Fruit fly (Drosophila melanogaster): ENCODE results near the gene CG42399.

CG42399 gene

dm6 chr2L:131466-132270 lies 21.4 kb downstream of the CG42399 start, which contains the start of gene Gs1:
Gs1 (plus strand) TSS chr2L:132077.
- TF ChIP-seq CG34367 (tag; optimal IDR thresholded peaks at IDR 0.05) (peak; percentile 34), CG8159 (tag; optimal IDR thresholded peaks at IDR 0.05) (no peak), CG9948 (tag; optimal IDR thresholded peaks at IDR 0.05) (no peak), CG15710 (tag; optimal IDR thresholded peaks at IDR 0.05) (peak; percentile 2), CG32121 (GFP tag; IDR thresholded peaks at IDR 0.05) (no peak), CG10348 (GFP tag; IDR thresholded peaks at IDR 0.05) (no peak), EcR (GFP tag; optimal IDR thresholded peaks at IDR 0.05) (peak; percentile 35), CG4496 (GFP tag; IDR thresholded peaks at IDR 0.05) (peak; percentile 60; the same call in 2 of the 3 replicates), gl (tag; optimal IDR thresholded peaks at IDR 0.05) (peak; percentile 61), CG8301 (tag; optimal IDR thresholded peaks at IDR 0.05) (peak; percentile 25), CG13204 (GFP tag; optimal IDR thresholded peaks at IDR 0.05) (peak; percentile 44), fd96Ca (GFP tag; IDR thresholded peaks at IDR 0.05) (peak; percentile 39; the same call in 1 of the 3 replicates), D1 (tag; optimal IDR thresholded peaks at IDR 0.05) (no peak), CG17806 (tag; optimal IDR thresholded peaks at IDR 0.05) (no peak), CG14655 (GFP tag; optimal IDR thresholded peaks at IDR 0.05) (peak; percentile 52), Pif1B (GFP tag; optimal IDR thresholded peaks at IDR 0.05) (peak; percentile 13), Snoo (tag; optimal IDR thresholded peaks at IDR 0.05) (no peak), Ets98B (GFP tag; IDR thresholded peaks at IDR 0.05) (peak; percentile 79), CG12605 (GFP tag; IDR thresholded peaks at IDR 0.05) (peak; percentile 71), Pif1A (GFP tag; optimal IDR thresholded peaks at IDR 0.05) (peak; percentile 17), rn (GFP tag; IDR thresholded peaks at IDR 0.05) (no peak)

DNA sequence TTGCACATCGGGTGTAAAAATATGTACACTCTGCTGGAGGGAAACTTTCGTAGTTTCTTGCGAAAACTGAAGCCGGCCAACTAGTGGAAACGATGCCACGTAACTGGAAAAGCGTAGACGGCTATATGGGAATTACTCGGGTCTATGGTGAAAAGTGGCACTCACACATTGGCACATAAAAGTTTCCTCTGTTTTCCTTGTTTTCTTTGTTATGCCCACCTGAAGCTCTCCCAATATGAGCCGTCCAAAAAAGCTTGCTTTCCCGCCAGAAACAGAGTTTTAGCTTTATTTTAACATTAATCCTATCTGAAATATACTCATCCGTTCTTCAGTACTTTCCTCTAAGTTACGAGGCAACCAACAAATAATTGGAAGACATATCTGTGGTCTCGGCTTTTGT lies 22.4 kb downstream of the CG42399 start, which contains the start of gene CG3164:
TSS of gene CG3164 (minus strand) at position 101 of the 400 bp plus-strand sequence.
- TF ChIP-seq EcR (GFP tag; optimal IDR thresholded peaks at IDR 0.05) (no peak), CG17806 (tag; optimal IDR thresholded peaks at IDR 0.05) (no peak), Pif1A (GFP tag; optimal IDR thresholded peaks at IDR 0.05) (no peak), CG8159 (tag; optimal IDR thresholded peaks at IDR 0.05) (no peak), CG12605 (GFP tag; IDR thresholded peaks at IDR 0.05) (no peak), CG10348 (GFP tag; IDR thresholded peaks at IDR 0.05) (no peak), CG34367 (tag; optimal IDR thresholded peaks at IDR 0.05) (no peak), CG14655 (GFP tag; optimal IDR thresholded peaks at IDR 0.05) (no peak), fd96Ca (GFP tag; IDR thresholded peaks at IDR 0.05) (no peak), Pif1B (GFP tag; optimal IDR thresholded peaks at IDR 0.05) (no peak), gl (tag; optimal IDR thresholded peaks at IDR 0.05) (no peak)

dm6 chr2L:128977-129941 lies 23.8 kb downstream of the CG42399 start:
- TF ChIP-seq CG10348 (GFP tag; IDR thresholded peaks at IDR 0.05) (no peak), gl (tag; optimal IDR thresholded peaks at IDR 0.05) (peak; percentile 63), CG8301 (tag; optimal IDR thresholded peaks at IDR 0.05) (no peak), CG4496 (GFP tag; IDR thresholded peaks at IDR 0.05) (peak; percentile 73), CG8159 (tag; optimal IDR thresholded peaks at IDR 0.05) (peak; percentile 12), CG15710 (tag; optimal IDR thresholded peaks at IDR 0.05) (no peak), Ets98B (GFP tag; IDR thresholded peaks at IDR 0.05) (peak; percentile 57; the same call in 1 of the 2 replicates), CG32121 (GFP tag; IDR thresholded peaks at IDR 0.05) (peak; percentile 69), CG12605 (GFP tag; IDR thresholded peaks at IDR 0.05) (peak; percentile 80), Snoo (tag; optimal IDR thresholded peaks at IDR 0.05) (peak; percentile 39), Pif1B (GFP tag; optimal IDR thresholded peaks at IDR 0.05) (peak; percentile 70), CG13204 (GFP tag; optimal IDR thresholded peaks at IDR 0.05) (peak; percentile 83), EcR (GFP tag; optimal IDR thresholded peaks at IDR 0.05) (peak; percentile 68), CG14655 (GFP tag; optimal IDR thresholded peaks at IDR 0.05) (no peak), Pif1A (GFP tag; optimal IDR thresholded peaks at IDR 0.05) (peak; percentile 54), fd96Ca (GFP tag; IDR thresholded peaks at IDR 0.05) (peak; percentile 61; the same call in 1 of the 3 replicates)

DNA sequence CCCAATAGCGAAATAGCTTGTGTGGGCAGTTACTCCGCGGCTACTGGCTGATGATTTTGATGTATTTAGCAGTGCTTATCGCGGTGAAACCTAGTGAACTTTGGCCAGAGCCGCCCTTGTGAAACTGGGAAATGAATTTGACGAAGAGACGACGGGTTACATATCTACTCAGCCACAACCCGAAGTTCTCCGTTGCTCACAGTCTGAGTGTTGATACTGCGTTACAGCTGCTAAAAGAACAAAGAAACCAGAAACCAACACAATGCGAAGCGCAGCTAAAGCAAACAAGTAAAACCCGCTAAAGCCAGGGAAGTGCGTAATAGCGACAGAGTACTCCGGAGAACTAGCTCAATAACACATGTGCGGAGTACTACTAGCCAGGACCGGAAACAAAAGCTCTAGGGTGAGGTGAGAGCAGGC lies 24.8 kb downstream of the CG42399 start:
- TF ChIP-seq CG14655 (GFP tag; optimal IDR thresholded peaks at IDR 0.05) (no peak), CG10348 (GFP tag; IDR thresholded peaks at IDR 0.05) (no peak), D1 (tag; optimal IDR thresholded peaks at IDR 0.05) (no peak), EcR (GFP tag; optimal IDR thresholded peaks at IDR 0.05) (peak; percentile 53), Snoo (tag; optimal IDR thresholded peaks at IDR 0.05) (no peak), CG15710 (tag; optimal IDR thresholded peaks at IDR 0.05) (no peak), Pif1B (GFP tag; optimal IDR thresholded peaks at IDR 0.05) (peak; percentile 31), rn (GFP tag; IDR thresholded peaks at IDR 0.05) (no peak), fd96Ca (GFP tag; IDR thresholded peaks at IDR 0.05) (no peak), CG12605 (GFP tag; IDR thresholded peaks at IDR 0.05) (no peak; the same call in 1 of the 2 replicates), CG34367 (tag; optimal IDR thresholded peaks at IDR 0.05) (no peak), CG4496 (GFP tag; IDR thresholded peaks at IDR 0.05) (0 out of 3 replicates have a peak, but pooled peaks have one; percentile 24), Ets98B (GFP tag; IDR thresholded peaks at IDR 0.05) (no peak), CG13204 (GFP tag; optimal IDR thresholded peaks at IDR 0.05) (peak; percentile 25), gl (tag; optimal IDR thresholded peaks at IDR 0.05) (peak; percentile 35), Pif1A (GFP tag; optimal IDR thresholded peaks at IDR 0.05) (peak; percentile 13), CG8159 (tag; optimal IDR thresholded peaks at IDR 0.05) (no peak), CG9948 (tag; optimal IDR thresholded peaks at IDR 0.05) (no peak), CG17806 (tag; optimal IDR thresholded peaks at IDR 0.05) (no peak), CG8301 (tag; optimal IDR thresholded peaks at IDR 0.05) (no peak), CG32121 (GFP tag; IDR thresholded peaks at IDR 0.05) (no peak)
